Worm (Caenorhabditis elegans) whole organism, L1 larva: ENCODE measurements around the gene wapl-1.

Source experiments
- C04F5.9 ChIP-seq: sonication (generic microtip); optimal IDR thresholded peaks from 2 replicates; lab custom pipeline; 2016; ENCODE audit warnings: missing genetic modification characterization, missing compliant biosample characterization
- C16A3.4 ChIP-seq: fragments of 150-350 bp; optimal IDR thresholded peaks from 2 replicates; lab custom pipeline; 2014; ENCODE audit warnings: missing biosample characterization, missing genetic modification characterization
- C34B4.2 ChIP-seq: sonication (generic microtip); optimal IDR thresholded peaks from 2 replicates; lab custom pipeline; 2017; ENCODE audit warnings: mild to moderate bottlenecking, missing genetic modification characterization, missing compliant biosample characterization
- F16B12.6 ChIP-seq: fragments of 150-350 bp; optimal IDR thresholded peaks from 2 replicates; lab custom pipeline; 2014; ENCODE audit warnings: missing biosample characterization, missing genetic modification characterization
- Y116A8C.19 ChIP-seq: sonication (generic microtip); optimal IDR thresholded peaks from 2 replicates; lab custom pipeline; 2016; ENCODE audit warnings: missing compliant biosample characterization, missing genetic modification characterization, borderline replicate concordance
- aha-1 ChIP-seq: fragments of 150-350 bp; optimal IDR thresholded peaks from 2 replicates; lab custom pipeline; 2014; ENCODE audit warnings: missing biosample characterization, missing genetic modification characterization
- aly-2 ChIP-seq: fragments of 150-350 bp; optimal IDR thresholded peaks from 2 replicates; lab custom pipeline; 2014; ENCODE audit warnings: missing biosample characterization, missing genetic modification characterization
- ama-1 ChIP-seq: fragments of 150-350 bp; optimal IDR thresholded peaks from 2 replicates; lab custom pipeline; 2014
- blmp-1 ChIP-seq: fragments of 150-350 bp; optimal IDR thresholded peaks from 2 replicates; lab custom pipeline; 2014; ENCODE audit warnings: missing biosample characterization, missing genetic modification characterization
- ceh-63 ChIP-seq: fragments of 200-800 bp; sonication (Bioruptor generic); optimal IDR thresholded peaks from 2 replicates; lab custom pipeline; 2018; ENCODE audit warnings: mild to moderate bottlenecking, missing genetic modification characterization, missing compliant biosample characterization
- ceh-82 ChIP-seq, 3 experiments: fragments of 150-350 bp in 1 of 3; sonication (generic microtip) in 2 of 3; optimal IDR thresholded peaks; 2 replicates each; lab custom pipeline; 2014 to 2017; ENCODE audit warnings: missing biosample characterization in 3 of 3, missing genetic modification characterization in 3 of 3
- ceh-88 ChIP-seq: fragments of 200-800 bp; sonication (Bioruptor generic); IDR thresholded peaks from 2 replicates; pipeline ENCODE4 v1.3.6; 2022; ENCODE audit warnings: missing genetic modification characterization, missing compliant biosample characterization
- ceh-90 ChIP-seq: sonication (generic microtip); optimal IDR thresholded peaks from 2 replicates; lab custom pipeline; 2016; ENCODE audit warnings: missing genetic modification characterization, missing compliant biosample characterization
- efl-1 ChIP-seq, 4 experiments: fragments of 150-350 bp; optimal IDR thresholded peaks in 3 of 4; peaks in 1 of 4; 1 replicate in 1 of 4; 2 replicates in 3 of 4; lab custom pipeline; 2014; ENCODE audit warnings: missing biosample characterization in 2 of 4, missing genetic modification characterization in 2 of 4, missing genetic modification reagents in 2 of 4
- efl-3 ChIP-seq: fragments of 200-800 bp; sonication (Bioruptor generic); optimal IDR thresholded peaks from 2 replicates; lab custom pipeline; 2018; ENCODE audit warnings: mild to moderate bottlenecking, missing genetic modification characterization, missing compliant biosample characterization
- egl-27 ChIP-seq, 2 experiments: fragments of 150-350 bp in 1 of 2; sonication (generic microtip); optimal IDR thresholded peaks; 3 replicates each; lab custom pipeline; 2017 to 2018; ENCODE audit warnings: missing biosample characterization in 2 of 2, missing genetic modification characterization in 2 of 2, missing genetic modification reagents in 2 of 2
- elt-2 ChIP-seq: sonication (generic microtip); optimal IDR thresholded peaks from 2 replicates; lab custom pipeline; 2016; ENCODE audit warnings: missing genetic modification characterization, mild to moderate bottlenecking, inconsistent platforms, missing compliant biosample characterization, missing genetic modification reagents
- elt-3 ChIP-seq, 6 experiments: fragments of 150-350 bp in 1 of 6; sonication (generic microtip); optimal IDR thresholded peaks; 2 replicates each; lab custom pipeline; 2017 to 2018; ENCODE audit warnings: missing biosample characterization in 6 of 6, missing genetic modification characterization in 6 of 6, inconsistent platforms in 1 of 6
- fkh-8 ChIP-seq: sonication (generic microtip); optimal IDR thresholded peaks from 2 replicates; lab custom pipeline; 2016; ENCODE audit warnings: mild to moderate bottlenecking, missing genetic modification characterization, missing compliant biosample characterization
- fos-1 ChIP-seq: fragments of 150-350 bp; optimal IDR thresholded peaks from 2 replicates; lab custom pipeline; 2014; ENCODE audit warnings: missing biosample characterization, missing genetic modification characterization
- grh-1 ChIP-seq: fragments of 200-800 bp; sonication (Bioruptor generic); IDR thresholded peaks from 2 replicates; pipeline ENCODE4 v1.3.6; 2022; ENCODE audit warnings: missing genetic modification reagents, missing genetic modification characterization, missing compliant biosample characterization
- hlh-17 ChIP-seq: fragments of 200-800 bp; sonication (Bioruptor generic); optimal IDR thresholded peaks from 2 replicates; lab custom pipeline; 2018; ENCODE audit warnings: missing genetic modification characterization, mild to moderate bottlenecking, missing compliant biosample characterization, moderate library complexity, borderline replicate concordance
- hlh-4 ChIP-seq: sonication (generic microtip); optimal IDR thresholded peaks from 2 replicates; lab custom pipeline; 2016; ENCODE audit warnings: mild to moderate bottlenecking, missing genetic modification characterization, missing compliant biosample characterization
- hpl-2 ChIP-seq: fragments of 150-350 bp; optimal IDR thresholded peaks from 2 replicates; lab custom pipeline; 2014; ENCODE audit warnings: missing biosample characterization, missing genetic modification reagents, missing genetic modification characterization
- jun-1 ChIP-seq: fragments of 150-350 bp; optimal IDR thresholded peaks from 2 replicates; lab custom pipeline; 2014; ENCODE audit warnings: missing biosample characterization, missing genetic modification reagents, missing genetic modification characterization
- lin-13 ChIP-seq: fragments of 150-350 bp; optimal IDR thresholded peaks from 2 replicates; lab custom pipeline; 2014; ENCODE audit warnings: missing biosample characterization, missing genetic modification reagents, missing genetic modification characterization
- lin-15B ChIP-seq: fragments of 150-350 bp; sonication (generic microtip); optimal IDR thresholded peaks from 3 replicates; lab custom pipeline; 2014; ENCODE audit warnings: missing biosample characterization, missing genetic modification characterization
- lin-35 ChIP-seq, 2 experiments: fragments of 150-350 bp; optimal IDR thresholded peaks; 2 replicates each; lab custom pipeline; 2014; ENCODE audit warnings: missing biosample characterization in 2 of 2, missing genetic modification characterization in 2 of 2, missing genetic modification reagents in 2 of 2
- lin-39 ChIP-seq: fragments of 150-350 bp; optimal IDR thresholded peaks from 2 replicates; lab custom pipeline; 2014; ENCODE audit warnings: missing biosample characterization, missing genetic modification reagents, missing genetic modification characterization
- lir-3 ChIP-seq: sonication (generic microtip); optimal IDR thresholded peaks from 2 replicates; lab custom pipeline; 2016; ENCODE audit warnings: mild to moderate bottlenecking, missing genetic modification characterization, moderate library complexity, missing compliant biosample characterization; ENCODE audit not compliant: poor library complexity
- mab-9 ChIP-seq: fragments of 200-800 bp; sonication (Bioruptor generic); IDR thresholded peaks from 2 replicates; pipeline ENCODE4 v1.3.6; 2022; ENCODE audit warnings: missing genetic modification reagents, missing genetic modification characterization, missing compliant biosample characterization
- mef-2 ChIP-seq: fragments of 150-350 bp; optimal IDR thresholded peaks from 2 replicates; lab custom pipeline; 2014; ENCODE audit warnings: missing biosample characterization, missing genetic modification characterization
- mep-1 ChIP-seq: fragments of 150-350 bp; optimal IDR thresholded peaks from 2 replicates; lab custom pipeline; 2014; ENCODE audit warnings: missing biosample characterization, missing genetic modification characterization
- nhr-19 ChIP-seq: fragments of 200-800 bp; sonication (Bioruptor generic); conservative IDR thresholded peaks from 2 replicates; pipeline ENCODE4 v1.3.6; 2022; ENCODE audit warnings: missing genetic modification characterization, missing compliant biosample characterization
- nhr-237 ChIP-seq: fragments of 150-350 bp; optimal IDR thresholded peaks from 2 replicates; lab custom pipeline; 2014; ENCODE audit warnings: missing biosample characterization, missing genetic modification characterization
- nhr-28 ChIP-seq: fragments of 150-350 bp; optimal IDR thresholded peaks from 2 replicates; lab custom pipeline; 2014; ENCODE audit warnings: missing biosample characterization, missing genetic modification characterization
- nhr-47 ChIP-seq: sonication (generic microtip); optimal IDR thresholded peaks from 2 replicates; lab custom pipeline; 2016; ENCODE audit warnings: mild to moderate bottlenecking, missing genetic modification characterization, moderate library complexity, missing compliant biosample characterization
- nhr-71 ChIP-seq: sonication (generic microtip); optimal IDR thresholded peaks from 2 replicates; lab custom pipeline; 2016; ENCODE audit warnings: mild to moderate bottlenecking, missing genetic modification characterization, moderate library complexity, missing compliant biosample characterization
- nhr-76 ChIP-seq: sonication (generic microtip); optimal IDR thresholded peaks from 2 replicates; lab custom pipeline; 2017; ENCODE audit warnings: missing biosample characterization, missing genetic modification characterization
- nhr-77 ChIP-seq: fragments of 150-350 bp; optimal IDR thresholded peaks from 2 replicates; lab custom pipeline; 2014; ENCODE audit warnings: missing biosample characterization, missing genetic modification characterization
- nhr-84 ChIP-seq: sonication (generic microtip); optimal IDR thresholded peaks from 2 replicates; lab custom pipeline; 2017; ENCODE audit warnings: missing biosample characterization, missing genetic modification characterization
- nhr-90 ChIP-seq: sonication (generic microtip); optimal IDR thresholded peaks from 2 replicates; lab custom pipeline; 2016; ENCODE audit warnings: mild to moderate bottlenecking, missing genetic modification characterization, missing compliant biosample characterization; ENCODE audit not compliant: poor library complexity
- pqm-1 ChIP-seq: sonication (generic microtip); optimal IDR thresholded peaks from 3 replicates; lab custom pipeline; 2017; ENCODE audit warnings: missing biosample characterization, missing genetic modification characterization
- skn-1 ChIP-seq: fragments of 150-350 bp; optimal IDR thresholded peaks from 2 replicates; lab custom pipeline; 2014; ENCODE audit warnings: missing biosample characterization, missing genetic modification characterization
- sox-4 ChIP-seq: sonication (generic microtip); optimal IDR thresholded peaks from 2 replicates; lab custom pipeline; 2016; ENCODE audit warnings: missing genetic modification characterization, missing compliant biosample characterization
- sptf-1 ChIP-seq: fragments of 150-350 bp; optimal IDR thresholded peaks from 2 replicates; lab custom pipeline; 2014; ENCODE audit warnings: missing biosample characterization, missing genetic modification characterization
- sup-37 ChIP-seq: fragments of 200-800 bp; sonication (Bioruptor generic); optimal IDR thresholded peaks from 2 replicates; lab custom pipeline; 2018; ENCODE audit warnings: mild to moderate bottlenecking, missing genetic modification characterization, missing compliant biosample characterization
- swsn-7 ChIP-seq: sonication (generic microtip); optimal IDR thresholded peaks from 2 replicates; lab custom pipeline; 2016; ENCODE audit warnings: missing genetic modification characterization, missing compliant biosample characterization
- tbx-2 ChIP-seq: sonication (generic microtip); optimal IDR thresholded peaks from 2 replicates; lab custom pipeline; 2016; ENCODE audit warnings: missing genetic modification characterization, missing compliant biosample characterization
- tlp-1 ChIP-seq: fragments of 150-350 bp; optimal IDR thresholded peaks from 2 replicates; lab custom pipeline; 2014; ENCODE audit warnings: missing biosample characterization, missing genetic modification characterization
- unc-130 ChIP-seq: fragments of 150-350 bp; optimal IDR thresholded peaks from 2 replicates; lab custom pipeline; 2017; ENCODE audit warnings: missing biosample characterization, missing genetic modification characterization, inconsistent platforms
- unc-62 ChIP-seq: fragments of 150-350 bp; optimal IDR thresholded peaks from 2 replicates; lab custom pipeline; 2014; ENCODE audit warnings: missing biosample characterization, missing genetic modification reagents, missing genetic modification characterization
- xbp-1 ChIP-seq: sonication (generic microtip); optimal IDR thresholded peaks from 2 replicates; lab custom pipeline; 2016; ENCODE audit warnings: missing genetic modification characterization, missing compliant biosample characterization
- ztf-11 ChIP-seq, 2 experiments: sonication (generic microtip); optimal IDR thresholded peaks; 2 replicates each; lab custom pipeline; 2016 to 2017; ENCODE audit warnings: missing genetic modification characterization in 2 of 2, missing biosample characterization in 1 of 2, missing compliant biosample characterization in 1 of 2

Gene wapl-1

ce11 chrIV:4402413-4402812, 43.1 kb downstream of the wapl-1 start (continued):
- peak; percentile 67 for TF ChIP-seq skn-1 (tag; lab: Kevin White, UChicago)
- peak; percentile 60 for TF ChIP-seq C16A3.4
- TF ChIP-seq nhr-71 (tag; lab: Kevin White, UChicago) = peak; percentile 89
- no peak for TF ChIP-seq sptf-1 (tag; lab: Kevin White, UChicago)
- peak in 1 of 3 experiments; percentile 5 for TF ChIP-seq ceh-82 (tag; optimal IDR thresholded peaks at IDR 0.05; lab: Kevin White, UChicago)
- TF ChIP-seq Y116A8C.19 = no peak
- no peak for TF ChIP-seq ceh-63 (GFP tag; lab: Kevin White, UChicago)
- TF ChIP-seq sox-4 (tag; lab: Kevin White, UChicago) = peak; percentile 37
- TF ChIP-seq tlp-1 (tag; lab: Kevin White, UChicago) = no peak
- TF ChIP-seq nhr-237 (tag; lab: Kevin White, UChicago) = no peak
- no peak for TF ChIP-seq hlh-4 (tag; lab: Kevin White, UChicago)
- TF ChIP-seq fos-1 (tag; lab: Kevin White, UChicago) = no peak
- no peak for TF ChIP-seq ama-1 (lab: Kevin White, UChicago)
- no peak for TF ChIP-seq efl-3
- no peak for TF ChIP-seq mab-9 (GFP tag; lab: Robert Waterston, UW)
- peak in 1 of 2 experiments; percentile 27 for TF ChIP-seq efl-1 (optimal IDR thresholded peaks at IDR 0.05; lab: Kevin White, UChicago)
- peak; percentile 9 to 45 for TF ChIP-seq efl-1 (GFP tag; optimal IDR thresholded peaks at IDR 0.05 in 1 of 2; lab: Kevin White, UChicago)
- peak; percentile 54 for TF ChIP-seq mep-1 (tag; lab: Kevin White, UChicago)
- TF ChIP-seq lin-13 (GFP tag; lab: Kevin White, UChicago) = peak; percentile 46
- no peak for TF ChIP-seq hlh-17
- no peak for TF ChIP-seq C34B4.2 (tag; lab: Kevin White, UChicago)
- no peak for TF ChIP-seq fkh-8 (tag; lab: Kevin White, UChicago)
- TF ChIP-seq C04F5.9 (tag; lab: Kevin White, UChicago) = no peak
- TF ChIP-seq aly-2 (tag; lab: Kevin White, UChicago) = no peak
- no peak for TF ChIP-seq nhr-77 (tag; lab: Kevin White, UChicago)
- peak; percentile 37 for TF ChIP-seq tbx-2
- no peak for TF ChIP-seq sup-37 (GFP tag; lab: Kevin White, UChicago)
- TF ChIP-seq hpl-2 = no peak
- no peak for TF ChIP-seq mef-2 (tag; lab: Kevin White, UChicago)
- TF ChIP-seq lir-3 (tag; lab: Kevin White, UChicago) = peak; percentile 24
- no peak for TF ChIP-seq aha-1 (tag; lab: Kevin White, UChicago)
- peak in 2 of 6 experiments; percentile 55 to 92 for TF ChIP-seq elt-3 (tag; optimal IDR thresholded peaks at IDR 0.05; lab: Kevin White, UChicago)
- TF ChIP-seq pqm-1 (tag; lab: Kevin White, UChicago) = no peak
- no peak for TF ChIP-seq F16B12.6
- TF ChIP-seq unc-130 (tag; lab: Kevin White, UChicago) = peak; percentile 85
- peak; percentile 7 to 75 for TF ChIP-seq lin-35 (GFP tag; optimal IDR thresholded peaks at IDR 0.05; lab: Kevin White, UChicago)
- TF ChIP-seq grh-1 (GFP tag; lab: Robert Waterston, UW) = peak; percentile 60
- peak; percentile 82 for TF ChIP-seq nhr-90 (tag; lab: Kevin White, UChicago)
- no peak for TF ChIP-seq nhr-76 (tag; lab: Kevin White, UChicago)
- TF ChIP-seq ztf-11 (tag; optimal IDR thresholded peaks at IDR 0.05; lab: Kevin White, UChicago) = no peak
- peak; percentile 38 for TF ChIP-seq swsn-7 (tag; lab: Kevin White, UChicago)
- no peak for TF ChIP-seq lin-39 (tag; lab: Kevin White, UChicago)
- TF ChIP-seq egl-27 (tag; optimal IDR thresholded peaks at IDR 0.05; lab: Kevin White, UChicago) = no peak
- no peak for TF ChIP-seq nhr-84
- peak; percentile 88 for TF ChIP-seq blmp-1 (tag; lab: Kevin White, UChicago)
- TF ChIP-seq jun-1 (tag; lab: Kevin White, UChicago) = no peak
- TF ChIP-seq elt-2 (tag; lab: Kevin White, UChicago) = no peak
- TF ChIP-seq nhr-47 (tag; lab: Kevin White, UChicago) = peak; percentile 66
- no peak for TF ChIP-seq unc-62 (GFP tag; lab: Kevin White, UChicago)
- no peak for TF ChIP-seq ceh-88 (GFP tag; lab: Robert Waterston, UW)
- no peak for TF ChIP-seq ceh-90 (tag; lab: Kevin White, UChicago)
- TF ChIP-seq lin-15B (tag; lab: Kevin White, UChicago) = no peak
- TF ChIP-seq xbp-1 (tag; lab: Kevin White, UChicago) = peak; percentile 6
- TF ChIP-seq nhr-19 = peak; percentile 61
- TF ChIP-seq nhr-28 (tag; lab: Kevin White, UChicago) = no peak
